Fruit fly (Drosophila melanogaster) whole organism, embryonic: Measurements from ENCODE around the gene CG4313.

Experiments
- CG15514 ChIP-seq: fragments of 200-800 bp; sonication (Bioruptor generic); optimal IDR thresholded peaks from 3 replicates; lab custom pipeline; 2017; ENCODE audit warnings: missing biosample characterization, missing genetic modification characterization, mild to moderate bottlenecking, moderate library complexity, missing genetic modification reagents
- CG3065 ChIP-seq: fragments of 200-800 bp; sonication (Bioruptor generic); optimal IDR thresholded peaks from 2 replicates; lab custom pipeline; 2016; ENCODE audit warnings: missing biosample characterization, missing genetic modification characterization
- Mad ChIP-seq: fragments of 200-800 bp; sonication (Bioruptor generic); optimal IDR thresholded peaks from 2 replicates; lab custom pipeline; 2016; ENCODE audit warnings: missing biosample characterization, missing genetic modification characterization
- Stat92E ChIP-seq, 3 experiments: fragments of >200 bp in 2 of 3; fragments of 200-800 bp in 1 of 3; sonication (Bioruptor generic) in 1 of 3; optimal IDR thresholded peaks; 2 replicates each; lab custom pipeline; 2017 to 2019; ENCODE audit warnings: missing biosample characterization in 3 of 3, missing genetic modification characterization in 3 of 3, mild to moderate bottlenecking in 1 of 3, moderate library complexity in 1 of 3
- crol ChIP-seq: fragments of 200-800 bp; sonication (Bioruptor generic); IDR thresholded peaks from 2 replicates; pipeline ENCODE4 v1.3.6; 2022; ENCODE audit warnings: missing biosample characterization, missing genetic modification characterization
- pb ChIP-seq: fragments of 200-800 bp; sonication (Bioruptor generic); optimal IDR thresholded peaks from 3 replicates; lab custom pipeline; 2016; ENCODE audit warnings: missing biosample characterization, missing genetic modification characterization
- tx ChIP-seq: fragments of 200-800 bp; sonication (Bioruptor generic); optimal IDR thresholded peaks from 2 replicates; lab custom pipeline; 2016; ENCODE audit warnings: missing biosample characterization, missing genetic modification characterization

- TF ChIP-seq Mad (GFP tag; lab: Kevin White, UChicago) = no peak
- no peak for TF ChIP-seq CG3065 (GFP tag; lab: Kevin White, UChicago)
- TF ChIP-seq tx (GFP tag; lab: Kevin White, UChicago) = no peak
- no peak for TF ChIP-seq pb (GFP tag; lab: Kevin White, UChicago)
- no peak for TF ChIP-seq Stat92E (GFP tag; optimal IDR thresholded peaks at IDR 0.05; lab: Kevin White, UChicago)
- no peak for TF ChIP-seq CG15514 (GFP tag; lab: Kevin White, UChicago)
- TF ChIP-seq crol (GFP tag; lab: Robert Waterston, UW) = no peak
These were observed 56.6 kb downstream of the CG4313 start for dm6 chrX:2098267-2098666.
